Fruit fly (Drosophila melanogaster): ENCODE data around the gene CG3061.

The CG3061 gene

dm6 chr3R:14053037-14053808 lies 21.1 kb downstream of the CG3061 start (continued):
- TF ChIP-seq CG11247 (GFP tag; IDR thresholded peaks at IDR 0.05) (peak; percentile 98), Max (GFP tag; optimal IDR thresholded peaks at IDR 0.05) (peak; percentile 91), D19B (GFP tag; optimal IDR thresholded peaks at IDR 0.05) (peak; percentile 94), CG12942 (GFP tag; optimal IDR thresholded peaks at IDR 0.05) (peak; percentile 95), repo (GFP tag; optimal IDR thresholded peaks at IDR 0.05) (peak; percentile 59), CG9609 (GFP tag; optimal IDR thresholded peaks at IDR 0.05) (peak; percentile 65), CG31224 (GFP tag; IDR thresholded peaks at IDR 0.05) (peak; percentile 97), CG8089 (GFP tag; optimal IDR thresholded peaks at IDR 0.05) (peak; percentile 45), CG18764 (GFP tag; optimal IDR thresholded peaks at IDR 0.05) (peak; percentile 91), ssp (GFP tag; IDR thresholded peaks at IDR 0.05) (peak; percentile 92), CG6254 (GFP tag; optimal IDR thresholded peaks at IDR 0.05) (peak; percentile 90), CG34422 (GFP tag; IDR thresholded peaks at IDR 0.05) (peak; percentile 98), CG14860 (GFP tag; IDR thresholded peaks at IDR 0.05; ENCODE audit: partially characterized antibody) (no peak), nmo (GFP tag; optimal IDR thresholded peaks at IDR 0.05) (peak; percentile 97), gcm (GFP tag; optimal IDR thresholded peaks at IDR 0.05) (peak; percentile 91), dati (GFP tag; IDR thresholded peaks at IDR 0.05) (peak; percentile 91), aop (GFP tag; IDR thresholded peaks at IDR 0.05) (peak; percentile 85), CG4424 (GFP tag; optimal IDR thresholded peaks at IDR 0.05) (peak; percentile 95), tx (GFP tag; optimal IDR thresholded peaks at IDR 0.05) (peak; percentile 78), CG12299 (tag; optimal IDR thresholded peaks at IDR 0.05) (peak; percentile 94), CG10654 (GFP tag; optimal IDR thresholded peaks at IDR 0.05) (peak; percentile 94), sens (GFP tag) (peak; percentile 96), Hmx (GFP tag; optimal IDR thresholded peaks at IDR 0.05) (peak; percentile 61), CG2889 (GFP tag; IDR thresholded peaks at IDR 0.05) (peak; percentile 98), BtbVII (GFP tag; optimal IDR thresholded peaks at IDR 0.05) (peak; percentile 97), CG6791 (GFP tag; IDR thresholded peaks at IDR 0.05; ENCODE audit: partially characterized antibody) (no peak), stc (GFP tag; IDR thresholded peaks at IDR 0.05) (peak; percentile 97), phol (tag; optimal IDR thresholded peaks at IDR 0.05) (peak; percentile 95), jumu (GFP tag; optimal IDR thresholded peaks at IDR 0.05) (peak; percentile 69), NFAT (GFP tag; IDR thresholded peaks at IDR 0.05) (peak; percentile 98), CG17829 (tag; optimal IDR thresholded peaks at IDR 0.05) (peak; percentile 95), CG13123 (GFP tag; optimal IDR thresholded peaks at IDR 0.05) (peak; percentile 92), salm (tag; optimal IDR thresholded peaks at IDR 0.05) (peak; percentile 93), Med (GFP tag) (peak; percentile 97), cas (GFP tag; IDR thresholded peaks at IDR 0.05) (peak; percentile 98), CG18599 (GFP tag; optimal IDR thresholded peaks at IDR 0.05) (peak; percentile 99), CG12769 (tag; optimal IDR thresholded peaks at IDR 0.05) (peak; percentile 99), bigmax (GFP tag; optimal IDR thresholded peaks at IDR 0.05) (peak; percentile 73), Blimp-1 (GFP tag; optimal IDR thresholded peaks at IDR 0.05) (peak; percentile 96), GATAe (GFP tag; conservative IDR thresholded peaks at IDR 0.05) (peak; percentile 94), CG15011 (GFP tag; optimal IDR thresholded peaks at IDR 0.05) (peak; percentile 95), Optix (GFP tag; IDR thresholded peaks at IDR 0.05) (peak; percentile 97), tll (GFP tag; optimal IDR thresholded peaks at IDR 0.05) (no peak), CG5180 (GFP tag; optimal IDR thresholded peaks at IDR 0.05) (peak; percentile 89), ap (GFP tag; IDR thresholded peaks at IDR 0.05) (peak; percentile 97), CG16779 (GFP tag; IDR thresholded peaks at IDR 0.05) (peak; percentile 97), CG34376 (GFP tag; optimal IDR thresholded peaks at IDR 0.05) (peak; percentile 92), pros (GFP tag; optimal IDR thresholded peaks at IDR 0.05) (no peak), fd64A (GFP tag; optimal IDR thresholded peaks at IDR 0.05) (peak; percentile 93)
